Fruit fly (Drosophila melanogaster) whole organism, prepupa: ENCODE measurements around the gene rasp.

Experiments
- CG16779 ChIP-seq: fragments of 200-800 bp; sonication (Bioruptor generic); optimal IDR thresholded peaks from 3 replicates; lab custom pipeline; 2017; ENCODE audit warnings: missing biosample characterization, mild to moderate bottlenecking, missing genetic modification characterization
- CG32006 ChIP-seq: fragments of 200-800 bp; sonication (Bioruptor generic); optimal IDR thresholded peaks from 3 replicates; lab custom pipeline; 2017; ENCODE audit warnings: missing biosample characterization, mild to moderate bottlenecking, missing genetic modification characterization
- CG9139 ChIP-seq: fragments of 200-800 bp; sonication (Bioruptor generic); optimal IDR thresholded peaks from 3 replicates; lab custom pipeline; 2017; ENCODE audit warnings: missing biosample characterization, mild to moderate bottlenecking, missing genetic modification characterization
- Sox14 ChIP-seq: fragments of 200-800 bp; sonication (Bioruptor generic); optimal IDR thresholded peaks from 3 replicates; lab custom pipeline; 2016; ENCODE audit warnings: missing biosample characterization, missing genetic modification characterization
- dac ChIP-seq: fragments of 200-800 bp; sonication (Bioruptor generic); optimal IDR thresholded peaks from 2 replicates; lab custom pipeline; 2017; ENCODE audit warnings: missing biosample characterization, mild to moderate bottlenecking, missing genetic modification characterization
- net ChIP-seq: fragments of 200-800 bp; sonication (Bioruptor generic); optimal IDR thresholded peaks from 3 replicates; lab custom pipeline; 2016; ENCODE audit warnings: missing biosample characterization, missing genetic modification characterization
- salr ChIP-seq, 2 experiments: fragments of 200-800 bp; sonication (Bioruptor generic); optimal IDR thresholded peaks; 3 replicates each; lab custom pipeline; 2016 to 2018; ENCODE audit warnings: missing biosample characterization in 2 of 2, missing genetic modification characterization in 2 of 2, mild to moderate bottlenecking in 1 of 2

rasp gene

DNA sequence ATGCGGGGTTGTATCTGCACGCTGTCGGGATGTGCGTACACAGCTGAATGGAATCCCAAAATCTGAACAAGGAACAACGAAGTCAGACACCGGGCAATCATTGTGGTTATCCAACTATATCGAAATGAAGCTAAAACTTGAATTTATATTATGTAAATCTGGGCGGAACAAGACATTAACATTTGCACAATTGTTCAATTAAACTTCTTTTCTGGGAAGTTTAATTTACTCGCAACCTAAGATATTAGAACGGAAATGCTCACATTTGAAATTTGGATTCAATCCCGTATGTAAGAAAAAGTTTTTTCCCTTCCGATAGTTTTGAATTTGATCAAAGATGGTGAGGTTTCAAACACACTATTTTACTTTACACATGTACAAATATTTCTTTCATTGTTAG is 44.3 kb downstream of the rasp start, which contains the start of gene CG33160:
Gene CG33160, minus strand, starts transcription at position 101 of the 400 bp plus-strand sequence.
- no peak for TF ChIP-seq dac

DNA sequence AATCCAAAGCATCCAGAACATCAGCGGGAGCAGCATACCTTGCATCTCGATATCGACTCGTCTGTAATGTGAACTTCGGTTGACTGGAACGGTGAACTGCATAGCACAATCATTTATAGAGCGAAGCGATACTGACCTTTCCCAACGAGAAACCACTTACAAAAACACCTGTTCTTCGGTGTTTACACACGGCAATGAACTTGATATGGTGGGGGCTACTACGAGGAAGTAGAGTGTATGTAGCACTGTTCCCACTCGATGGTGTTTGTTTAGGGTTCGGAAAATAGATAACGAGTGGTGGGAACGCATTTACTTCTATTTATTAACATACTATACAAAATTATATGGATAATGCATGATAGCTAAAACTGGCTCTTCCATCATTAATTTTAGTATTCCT is 46.9 kb downstream of the rasp start, which contains the start of the genes CG32269 and CG32270:
Gene CG32269, minus strand, starts transcription at position 91 of the 400 bp plus-strand sequence.
Gene CG32270, minus strand, starts transcription at position 91 of the 400 bp plus-strand sequence.
- TF ChIP-seq net (GFP tag; lab: Kevin White, UChicago) (no peak), salr (GFP tag; optimal IDR thresholded peaks at IDR 0.05; lab: Kevin White, UChicago) (no peak), CG16779 (tag; lab: Kevin White, UChicago) (no peak), CG9139 (GFP tag; lab: Kevin White, UChicago) (no peak), CG32006 (no peak), Sox14 (GFP tag; lab: Kevin White, UChicago) (no peak), dac (no peak)
